Worm (Caenorhabditis elegans) whole organism, L4/young adult: ENCODE measurements around the gene F47G9.6.

Experiments used
- W03F9.2 ChIP-seq: fragments of 150-350 bp; optimal IDR thresholded peaks from 2 replicates; lab custom pipeline; 2014; ENCODE audit warnings: missing biosample characterization, missing genetic modification characterization
- him-1 ChIP-seq: sonication (generic microtip); optimal IDR thresholded peaks from 2 replicates; lab custom pipeline; 2016; ENCODE audit warnings: missing genotype, missing genetic modification reagents, missing genetic modification characterization, missing compliant biosample characterization

DNA sequence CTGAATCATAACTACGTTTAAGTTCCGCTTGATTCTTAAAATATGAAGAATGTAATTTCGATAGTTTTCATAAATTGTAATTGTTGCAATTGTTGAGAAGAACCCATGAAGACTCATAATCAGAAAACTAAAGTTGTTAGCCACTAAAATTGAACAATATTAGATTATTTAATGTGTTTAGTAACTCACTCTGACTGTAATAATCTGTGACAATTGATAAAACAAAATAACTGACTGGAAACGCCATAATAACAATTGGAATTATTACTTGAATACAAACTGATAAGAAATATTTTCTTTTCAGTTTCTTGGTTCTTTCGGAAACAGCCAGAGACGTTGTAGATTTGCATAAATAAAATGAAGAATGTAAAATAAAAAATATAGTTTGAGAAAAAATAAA is 29.8 kb upstream of the F47G9.6 start:
- TF ChIP-seq W03F9.2 (tag; lab: Kevin White, UChicago) = no peak
- no peak for TF ChIP-seq him-1 (tag; lab: Kevin White, UChicago)
